Fruit fly (Drosophila melanogaster) Kc167 (cell line): ENCODE results near the gene PGRP-LD.

Experiments
- Sin3A ChIP-seq: fragments of >200 bp; optimal IDR thresholded peaks from 2 replicates; lab custom pipeline; 2018; ENCODE audit warnings: missing external identifiers
- psq ChIP-seq: fragments of >200 bp; optimal IDR thresholded peaks from 2 replicates; lab custom pipeline; 2017; ENCODE audit warnings: missing external identifiers

- TF ChIP-seq Sin3A = no peak
- TF ChIP-seq psq (lab: Kevin White, UChicago) = no peak
These were observed 7.6 kb downstream of the PGRP-LD start for dm6 chr3L:5787476-5787875.
